Fruit fly (Drosophila melanogaster) whole organism, pupa: ENCODE data around the gene zld.

Experiments used
- CG10348 ChIP-seq: fragments of 200-800 bp; sonication (Bioruptor generic); IDR thresholded peaks from 2 replicates; pipeline ENCODE4 v1.3.6; 2022; ENCODE audit warnings: missing biosample characterization, missing genetic modification characterization
- CG12605 ChIP-seq: fragments of 200-800 bp; sonication (Bioruptor generic); IDR thresholded peaks from 2 replicates; pipeline ENCODE4 v1.3.6; 2022; ENCODE audit warnings: missing biosample characterization, missing genetic modification characterization
- CG13204 ChIP-seq: fragments of 200-800 bp; sonication (Bioruptor generic); optimal IDR thresholded peaks from 2 replicates; lab custom pipeline; 2018; ENCODE audit warnings: missing biosample characterization, mild to moderate bottlenecking, missing genetic modification characterization, moderate library complexity
- CG14655 ChIP-seq: fragments of 200-800 bp; sonication (Bioruptor generic); optimal IDR thresholded peaks from 3 replicates; lab custom pipeline; 2017; ENCODE audit warnings: mild to moderate bottlenecking, missing biosample characterization, missing genetic modification reagents, missing genetic modification characterization
- CG15710 ChIP-seq: fragments of 200-800 bp; sonication (Bioruptor generic); optimal IDR thresholded peaks from 2 replicates; lab custom pipeline; 2018; ENCODE audit warnings: missing biosample characterization, mild to moderate bottlenecking, missing genetic modification characterization, moderate library complexity
- CG17806 ChIP-seq: fragments of 200-800 bp; sonication (Bioruptor generic); optimal IDR thresholded peaks from 2 replicates; lab custom pipeline; 2018; ENCODE audit warnings: missing biosample characterization, mild to moderate bottlenecking, missing genetic modification characterization, moderate library complexity
- CG32121 ChIP-seq: fragments of 200-800 bp; sonication (Bioruptor generic); IDR thresholded peaks from 2 replicates; pipeline ENCODE4 v1.3.6; 2022; ENCODE audit warnings: missing biosample characterization, missing genetic modification characterization
- CG34367 ChIP-seq: fragments of 200-800 bp; sonication (Bioruptor generic); optimal IDR thresholded peaks from 2 replicates; lab custom pipeline; 2018; ENCODE audit warnings: missing biosample characterization, mild to moderate bottlenecking, missing genetic modification characterization
- CG4496 ChIP-seq: fragments of 200-800 bp; sonication (Bioruptor generic); IDR thresholded peaks from 3 replicates; pipeline ENCODE4 v1.3.6; 2022; ENCODE audit warnings: missing biosample characterization, missing genetic modification characterization
- CG8159 ChIP-seq: fragments of 200-800 bp; sonication (Bioruptor generic); optimal IDR thresholded peaks from 3 replicates; lab custom pipeline; 2018; ENCODE audit warnings: missing biosample characterization, mild to moderate bottlenecking, missing genetic modification characterization, moderate library complexity
- CG8301 ChIP-seq: fragments of 200-800 bp; sonication (Bioruptor generic); optimal IDR thresholded peaks from 2 replicates; lab custom pipeline; 2018; ENCODE audit warnings: missing biosample characterization, mild to moderate bottlenecking, missing genetic modification characterization
- CG9948 ChIP-seq: fragments of 200-800 bp; sonication (Bioruptor generic); optimal IDR thresholded peaks from 2 replicates; lab custom pipeline; 2018; ENCODE audit warnings: missing biosample characterization, mild to moderate bottlenecking, missing genetic modification characterization, moderate library complexity
- D1 ChIP-seq: fragments of 200-800 bp; sonication (Bioruptor generic); optimal IDR thresholded peaks from 2 replicates; lab custom pipeline; 2018; ENCODE audit warnings: missing biosample characterization, mild to moderate bottlenecking, missing genetic modification characterization, moderate library complexity
- EcR ChIP-seq: fragments of 200-800 bp; sonication (Bioruptor generic); optimal IDR thresholded peaks from 3 replicates; lab custom pipeline; 2019; ENCODE audit warnings: missing biosample characterization, missing genetic modification characterization, mild to moderate bottlenecking, moderate library complexity, missing genetic modification reagents
- Ets98B ChIP-seq: fragments of 200-800 bp; sonication (Bioruptor generic); IDR thresholded peaks from 2 replicates; pipeline ENCODE4 v1.3.6; 2022; ENCODE audit warnings: missing biosample characterization, missing genetic modification characterization
- Pif1A ChIP-seq: fragments of 200-800 bp; sonication (Bioruptor generic); optimal IDR thresholded peaks from 3 replicates; lab custom pipeline; 2016; ENCODE audit warnings: missing biosample characterization, missing genetic modification characterization
- Pif1B ChIP-seq: fragments of 200-800 bp; sonication (Bioruptor generic); optimal IDR thresholded peaks from 3 replicates; lab custom pipeline; 2016; ENCODE audit warnings: missing biosample characterization, missing genetic modification characterization
- Snoo ChIP-seq: fragments of 200-800 bp; sonication (Bioruptor generic); optimal IDR thresholded peaks from 3 replicates; lab custom pipeline; 2017; ENCODE audit warnings: missing biosample characterization, mild to moderate bottlenecking, missing genetic modification characterization, inconsistent platforms
- fd96Ca ChIP-seq: fragments of 200-800 bp; sonication (Bioruptor generic); IDR thresholded peaks from 3 replicates; pipeline ENCODE4 v1.3.6; 2022; ENCODE audit warnings: missing biosample characterization, missing genetic modification characterization
- gl ChIP-seq: fragments of 200-800 bp; sonication (Bioruptor generic); optimal IDR thresholded peaks from 2 replicates; lab custom pipeline; 2018; ENCODE audit warnings: missing biosample characterization, mild to moderate bottlenecking, missing genetic modification characterization
- rn ChIP-seq: fragments of 200-800 bp; sonication (Bioruptor generic); IDR thresholded peaks from 2 replicates; pipeline ENCODE4 v1.3.6; 2022; ENCODE audit warnings: missing biosample characterization, missing genetic modification characterization

zld gene

DNA sequence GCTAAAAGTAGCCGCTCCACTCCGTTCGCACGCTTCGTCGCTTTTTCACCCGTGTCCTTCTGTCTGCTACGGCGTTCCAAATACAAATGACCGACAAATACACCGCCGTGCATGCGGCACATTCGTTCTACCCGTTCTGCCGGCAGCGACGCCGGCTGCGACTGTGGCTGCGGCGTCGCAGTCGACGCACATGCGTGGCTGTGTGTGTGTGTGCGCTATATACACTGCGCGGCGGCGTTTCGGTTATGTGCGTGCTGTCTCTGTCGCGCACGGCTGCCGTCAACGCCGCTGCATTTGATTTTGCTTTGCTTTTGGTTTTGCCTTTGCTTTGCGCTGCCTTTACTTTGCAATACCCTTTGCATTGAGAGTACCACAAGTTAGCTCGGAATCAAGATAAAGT, at the start of gene zld:
Gene zld, minus strand, starts transcription at position 92 of the 400 bp plus-strand sequence.
- TF ChIP-seq CG13204 (GFP tag; lab: Kevin White, UChicago) = peak; percentile 81
- TF ChIP-seq CG17806 (tag; lab: Kevin White, UChicago) = no peak
- no peak for TF ChIP-seq Pif1A
- TF ChIP-seq Ets98B (GFP tag; lab: Robert Waterston, UW) = no peak
- TF ChIP-seq CG10348 = no peak
- no peak for TF ChIP-seq CG14655 (GFP tag; lab: Kevin White, UChicago)
- TF ChIP-seq CG12605 (GFP tag; lab: Robert Waterston, UW) = no peak
- peak; percentile 56; the same call in 2 of the 3 replicates for TF ChIP-seq CG4496
- no peak for TF ChIP-seq CG8301 (tag; lab: Kevin White, UChicago)
- TF ChIP-seq, all 21 proteins: peak for 2

- no peak for TF ChIP-seq D1 (tag; lab: Kevin White, UChicago)
- TF ChIP-seq Pif1B (GFP tag; lab: Kevin White, UChicago) = no peak
- no peak for TF ChIP-seq gl (tag; lab: Kevin White, UChicago)
- TF ChIP-seq fd96Ca (GFP tag; lab: Robert Waterston, UW) = no peak
- no peak for TF ChIP-seq EcR (GFP tag; lab: Kevin White, UChicago)
- no peak for TF ChIP-seq CG13204 (GFP tag; lab: Kevin White, UChicago)
- no peak for TF ChIP-seq CG34367 (tag; lab: Kevin White, UChicago)
- TF ChIP-seq rn (GFP tag; lab: Robert Waterston, UW) = no peak
- TF ChIP-seq CG12605 (GFP tag; lab: Robert Waterston, UW) = no peak
- TF ChIP-seq CG15710 = no peak
- TF ChIP-seq CG8301 (tag; lab: Kevin White, UChicago) = no peak
- TF ChIP-seq CG14655 (GFP tag; lab: Kevin White, UChicago) = no peak
- no peak for TF ChIP-seq CG32121
Observed at dm6 chrX:19827762-19828161, 44.4 kb upstream of the zld start.

- TF ChIP-seq fd96Ca (GFP tag; lab: Robert Waterston, UW) (no peak), Pif1A (no peak), Ets98B (GFP tag; lab: Robert Waterston, UW) (no peak), D1 (tag; lab: Kevin White, UChicago) (no peak), CG8159 (no peak), CG8301 (tag; lab: Kevin White, UChicago) (no peak), CG10348 (no peak), EcR (GFP tag; lab: Kevin White, UChicago) (no peak), CG17806 (tag; lab: Kevin White, UChicago) (no peak), CG34367 (tag; lab: Kevin White, UChicago) (no peak), CG32121 (no peak), CG15710 (no peak), CG14655 (GFP tag; lab: Kevin White, UChicago) (no peak), Pif1B (GFP tag; lab: Kevin White, UChicago) (no peak)
Observed at dm6 chrX:19825191-19825590, 41.8 kb upstream of the zld start.

DNA sequence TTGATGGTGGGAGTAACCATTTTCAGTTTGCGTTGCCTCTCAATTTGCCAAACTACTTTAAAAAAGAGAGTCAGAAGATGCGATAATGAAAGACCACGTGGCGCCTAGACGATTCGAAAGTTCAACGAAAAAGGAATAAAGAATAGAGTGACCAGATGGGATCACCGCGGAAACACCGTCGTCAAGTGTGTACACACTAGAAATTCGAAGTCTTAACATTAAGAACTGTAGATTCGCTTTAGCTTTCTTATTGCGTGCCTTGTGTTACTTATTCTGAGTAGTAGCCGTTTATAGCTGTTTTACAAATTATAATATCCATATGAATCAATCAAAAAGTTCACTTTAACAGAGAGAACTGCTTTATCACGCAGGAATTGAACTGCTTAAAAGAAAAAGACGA, 40.6 kb upstream of the zld start, which contains the start of gene SkpE:
Gene SkpE, minus strand, starts transcription at position 101 of the 400 bp plus-strand sequence.
- TF ChIP-seq Ets98B (GFP tag; lab: Robert Waterston, UW) (no peak), CG10348 (no peak), CG32121 (no peak), CG8159 (no peak), CG14655 (GFP tag; lab: Kevin White, UChicago) (no peak), CG34367 (tag; lab: Kevin White, UChicago) (no peak)

DNA sequence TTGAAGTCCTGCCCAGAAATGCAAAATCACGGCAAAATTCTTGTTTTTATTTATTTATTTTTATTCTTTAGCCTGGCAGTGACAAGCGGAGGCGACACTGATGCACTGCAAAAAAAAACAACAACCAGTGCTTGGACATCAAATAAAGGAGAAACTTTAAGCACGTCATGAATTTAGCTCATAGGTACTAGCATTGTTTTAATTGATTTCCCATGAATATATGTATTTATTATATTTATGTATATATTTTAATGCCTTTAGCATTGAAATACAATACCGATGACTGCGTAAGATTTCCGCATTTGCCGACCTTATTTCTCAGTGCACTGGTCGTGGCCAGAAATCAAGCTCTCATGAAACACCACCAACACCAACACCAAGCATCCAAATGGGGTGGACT, 35.3 kb upstream of the zld start:
- TF ChIP-seq CG4496 (no peak), CG9948 (tag; lab: Kevin White, UChicago) (no peak), Ets98B (GFP tag; lab: Robert Waterston, UW) (no peak), fd96Ca (GFP tag; lab: Robert Waterston, UW) (no peak), CG34367 (tag; lab: Kevin White, UChicago) (no peak), CG10348 (no peak), Snoo (tag; lab: Kevin White, UChicago) (no peak), CG14655 (GFP tag; lab: Kevin White, UChicago) (no peak), CG12605 (GFP tag; lab: Robert Waterston, UW) (no peak), CG32121 (no peak), Pif1B (GFP tag; lab: Kevin White, UChicago) (no peak), CG8301 (tag; lab: Kevin White, UChicago) (no peak), CG8159 (no peak), CG17806 (tag; lab: Kevin White, UChicago) (no peak), EcR (GFP tag; lab: Kevin White, UChicago) (no peak), gl (tag; lab: Kevin White, UChicago) (no peak), rn (GFP tag; lab: Robert Waterston, UW) (no peak), D1 (tag; lab: Kevin White, UChicago) (no peak)

DNA sequence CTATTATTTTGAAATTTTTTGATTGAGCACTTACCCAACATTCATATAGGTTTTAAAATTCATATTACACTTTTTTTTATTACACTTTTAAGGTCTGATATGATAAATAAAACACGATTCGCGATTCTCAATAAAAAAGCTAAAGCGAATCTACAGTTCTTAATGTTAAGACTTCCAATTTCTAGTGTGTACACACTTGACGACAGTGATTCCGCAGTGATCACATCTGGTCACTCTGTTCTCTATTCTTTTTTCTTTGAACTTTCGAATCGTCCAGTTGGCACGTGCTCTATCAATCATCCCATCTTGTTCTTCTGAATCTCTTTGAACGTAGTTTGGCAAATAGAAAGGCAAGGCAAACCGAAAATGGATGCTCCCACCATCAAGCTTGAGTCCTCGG, 32.4 kb upstream of the zld start, which contains the start of gene SkpC:
Gene SkpC, plus strand, starts transcription at position 301 of the 400 bp plus-strand sequence.
- TF ChIP-seq rn (GFP tag; lab: Robert Waterston, UW) (no peak), fd96Ca (GFP tag; lab: Robert Waterston, UW) (no peak), Pif1B (GFP tag; lab: Kevin White, UChicago) (no peak), Pif1A (no peak), CG34367 (tag; lab: Kevin White, UChicago) (no peak), CG15710 (no peak), CG8301 (tag; lab: Kevin White, UChicago) (no peak), CG9948 (tag; lab: Kevin White, UChicago) (no peak)
